Fruit fly (Drosophila melanogaster): ENCODE data around the gene CG4318.
A peak's percentile ranks its signal among the peaks of the same experiment; 100 is the strongest.

Gene CG4318

dm6 chrX:13135702-13136101, 19.0 kb downstream of the CG4318 start (continued):
- no peak for TF ChIP-seq nom (GFP tag; optimal IDR thresholded peaks at IDR 0.05)
- TF ChIP-seq vnd (GFP tag; IDR thresholded peaks at IDR 0.05; ENCODE audit: partially characterized antibody), result no peak
- no peak for TF ChIP-seq lov (optimal IDR thresholded peaks at IDR 0.05)
- TF ChIP-seq lov (GFP tag; IDR thresholded peaks at IDR 0.05), result no peak
- no peak for TF ChIP-seq Hey (tag; optimal IDR thresholded peaks at IDR 0.05)
- peak; percentile 34 for TF ChIP-seq org-1 (GFP tag; optimal IDR thresholded peaks at IDR 0.05)
- TF ChIP-seq Ravus (GFP tag; IDR thresholded peaks at IDR 0.05), result peak; percentile 33
- no peak for TF ChIP-seq ham (GFP tag; IDR thresholded peaks at IDR 0.05)
- TF ChIP-seq gce (GFP tag; IDR thresholded peaks at IDR 0.05), result 0 out of 3 replicates have a peak, but pooled peaks have one; percentile 55
- TF ChIP-seq CG2875 (GFP tag; optimal IDR thresholded peaks at IDR 0.05), result peak; percentile 45
- TF ChIP-seq amos (GFP tag; IDR thresholded peaks at IDR 0.05; ENCODE audit: partially characterized antibody), result no peak
- TF ChIP-seq br (optimal IDR thresholded peaks at IDR 0.05), result no peak
- TF ChIP-seq CG18476 (GFP tag; optimal IDR thresholded peaks at IDR 0.05), result peak; percentile 28
- peak; percentile 60 for TF ChIP-seq CG10366 (GFP tag; IDR thresholded peaks at IDR 0.05)
- TF ChIP-seq GATAe (GFP tag; conservative IDR thresholded peaks at IDR 0.05), result no peak
- 0 out of 3 replicates have a peak, but pooled peaks have one; percentile 33 for TF ChIP-seq sr (GFP tag; IDR thresholded peaks at IDR 0.05)
- peak; percentile 21 for TF ChIP-seq Side (GFP tag; optimal IDR thresholded peaks at IDR 0.05)
- TF ChIP-seq CG42726 (GFP tag; IDR thresholded peaks at IDR 0.05; ENCODE audit: partially characterized antibody), result no peak
- TF ChIP-seq Hr78 (GFP tag; optimal IDR thresholded peaks at IDR 0.05), result peak in 1 of 2 experiments; percentile 24
- peak; percentile 54 for TF ChIP-seq jing (GFP tag; optimal IDR thresholded peaks at IDR 0.05)
- TF ChIP-seq CG3847 (GFP tag; IDR thresholded peaks at IDR 0.05), result no peak
- TF ChIP-seq al (GFP tag; IDR thresholded peaks at IDR 0.05), result no peak
- TF ChIP-seq Adf1 (GFP tag; IDR thresholded peaks at IDR 0.05), result no peak
- no peak for TF ChIP-seq ac (GFP tag; optimal IDR thresholded peaks at IDR 0.05)
- TF ChIP-seq nmo (GFP tag; optimal IDR thresholded peaks at IDR 0.05), result peak; percentile 53
- TF ChIP-seq CG15011 (GFP tag; optimal IDR thresholded peaks at IDR 0.05), result peak; percentile 20
- peak; percentile 64 for TF ChIP-seq CG17328 (GFP tag; IDR thresholded peaks at IDR 0.05)
- TF ChIP-seq az2 (GFP tag; optimal IDR thresholded peaks at IDR 0.05), result peak; percentile 60
- TF ChIP-seq CG7372 (GFP tag; IDR thresholded peaks at IDR 0.05), result no peak
- no peak for TF ChIP-seq CG6272 (GFP tag; IDR thresholded peaks at IDR 0.05)
- TF ChIP-seq grau (tag; optimal IDR thresholded peaks at IDR 0.05), result peak; percentile 51
- peak; percentile 73 for TF ChIP-seq CG15269 (tag; optimal IDR thresholded peaks at IDR 0.05)
- TF ChIP-seq CG4707 (GFP tag; optimal IDR thresholded peaks at IDR 0.05), result peak; percentile 37
- peak; percentile 61 for TF ChIP-seq dysf (GFP tag; IDR thresholded peaks at IDR 0.05)
- no peak for TF ChIP-seq scrt (GFP tag; optimal IDR thresholded peaks at IDR 0.05)
- TF ChIP-seq nau (GFP tag; optimal IDR thresholded peaks at IDR 0.05), result peak; percentile 33
- TF ChIP-seq her (GFP tag; optimal IDR thresholded peaks at IDR 0.05), result no peak
- TF ChIP-seq CG18764 (GFP tag; optimal IDR thresholded peaks at IDR 0.05), result peak; percentile 12
- peak; percentile 29; the same call in 1 of the 2 replicates for TF ChIP-seq Oaz (GFP tag; IDR thresholded peaks at IDR 0.05)
- TF ChIP-seq mirr (GFP tag; optimal IDR thresholded peaks at IDR 0.05), result no peak
- TF ChIP-seq h (optimal IDR thresholded peaks at IDR 0.05), result no peak
- no peak for TF ChIP-seq jigr1 (GFP tag; IDR thresholded peaks at IDR 0.05)
- TF ChIP-seq BEAF-32 (GFP tag; optimal IDR thresholded peaks at IDR 0.05), result no peak
- peak; percentile 19 for TF ChIP-seq disco-r (GFP tag; optimal IDR thresholded peaks at IDR 0.05)
- TF ChIP-seq stwl (tag; optimal IDR thresholded peaks at IDR 0.05), result no peak
- peak; percentile 7 for TF ChIP-seq Myb (GFP tag; optimal IDR thresholded peaks at IDR 0.05)
- no peak for TF ChIP-seq CG9797 (GFP tag; optimal IDR thresholded peaks at IDR 0.05)
- TF ChIP-seq trh (GFP tag; optimal IDR thresholded peaks at IDR 0.05), result no peak
- peak; percentile 10 for TF ChIP-seq NC2β (GFP tag; optimal IDR thresholded peaks at IDR 0.05)
- TF ChIP-seq NfI (GFP tag; optimal IDR thresholded peaks at IDR 0.05), result peak; percentile 54
- no peak for TF ChIP-seq cato (GFP tag; optimal IDR thresholded peaks at IDR 0.05; ENCODE audit: borderline replicate concordance)
- peak; percentile 53 for TF ChIP-seq CG18262 (tag; optimal IDR thresholded peaks at IDR 0.05)
